Worm (Caenorhabditis elegans) whole organism, L3 larva: ENCODE results near the gene catp-8.

ENCODE experiments used
- elt-3 ChIP-seq, 3 experiments: fragments of 150-350 bp in 1 of 3; sonication (generic microtip) in 2 of 3; optimal IDR thresholded peaks; 2 replicates in 2 of 3; 4 replicates in 1 of 3; lab custom pipeline; 2014 to 2017; ENCODE audit warnings: missing biosample characterization in 3 of 3, missing genetic modification characterization in 3 of 3
- nhr-237 ChIP-seq: fragments of 150-350 bp; optimal IDR thresholded peaks from 2 replicates; lab custom pipeline; 2014; ENCODE audit warnings: missing biosample characterization, missing genetic modification characterization
- nhr-76 ChIP-seq: fragments of 150-350 bp; sonication (generic microtip); optimal IDR thresholded peaks from 5 replicates; lab custom pipeline; 2014; ENCODE audit warnings: missing biosample characterization, missing genetic modification characterization
- pqm-1 ChIP-seq: fragments of 150-350 bp; optimal IDR thresholded peaks from 2 replicates; lab custom pipeline; 2017; ENCODE audit warnings: missing biosample characterization, missing genetic modification characterization, inconsistent platforms
- unc-62 ChIP-seq: fragments of 150-350 bp; sonication (generic microtip); optimal IDR thresholded peaks from 4 replicates; lab custom pipeline; 2014; ENCODE audit warnings: missing biosample characterization, missing genetic modification reagents, missing genetic modification characterization

DNA sequence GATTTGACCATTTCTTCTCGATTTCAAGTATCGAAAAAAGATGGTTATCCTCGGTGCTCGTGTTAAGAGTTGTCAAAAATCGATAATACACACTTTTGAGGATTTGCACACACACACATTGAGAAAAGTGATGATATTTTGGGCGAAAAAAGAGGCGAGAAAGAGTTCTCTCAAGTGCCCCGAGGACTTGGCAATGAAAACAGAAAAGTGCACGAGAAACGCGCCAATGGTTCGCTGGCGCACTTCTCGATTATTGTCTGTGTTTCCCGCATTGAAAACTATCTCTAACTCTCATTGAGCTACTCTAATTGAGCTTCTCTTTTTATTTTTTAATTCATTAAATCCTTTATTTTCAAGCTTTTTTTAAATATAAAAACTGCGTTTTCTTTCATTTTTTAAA is 45.3 kb downstream of the catp-8 start:
- TF ChIP-seq nhr-76 (tag; lab: Kevin White, UChicago) (no peak), pqm-1 (tag; lab: Kevin White, UChicago) (no peak), unc-62 (GFP tag; lab: Kevin White, UChicago) (no peak), elt-3 (tag; optimal IDR thresholded peaks at IDR 0.05; lab: Kevin White, UChicago) (no peak), nhr-237 (tag; lab: Kevin White, UChicago) (no peak)
